Worm (Caenorhabditis elegans) whole organism, L4 larva: ENCODE results near the gene R166.3.

Experiments
- D1046.2 ChIP-seq: fragments of 200-800 bp; sonication (Bioruptor generic); IDR thresholded peaks from 2 replicates; pipeline ENCODE4 v1.3.6; 2022; ENCODE audit warnings: missing genetic modification characterization, missing compliant biosample characterization
- R02D3.7 ChIP-seq: fragments of 150-350 bp; sonication (generic microtip); optimal IDR thresholded peaks from 3 replicates; lab custom pipeline; 2014; ENCODE audit warnings: missing biosample characterization, missing genetic modification characterization
- Y105C5A.15 ChIP-seq: fragments of 200-800 bp; sonication (Bioruptor generic); IDR thresholded peaks from 2 replicates; pipeline ENCODE4 v1.3.6; 2022; ENCODE audit warnings: missing genetic modification characterization, missing compliant biosample characterization
- Y48G9A.11 ChIP-seq: fragments of 200-800 bp; sonication (Bioruptor generic); IDR thresholded peaks from 2 replicates; pipeline ENCODE4 v1.3.6; 2022; ENCODE audit warnings: missing genetic modification reagents, missing genetic modification characterization, missing compliant biosample characterization
- Y5F2A.4 ChIP-seq: fragments of 200-800 bp; sonication (Bioruptor generic); optimal IDR thresholded peaks from 2 replicates; lab custom pipeline; 2018; ENCODE audit warnings: mild to moderate bottlenecking, missing genetic modification characterization, missing compliant biosample characterization
- ZK546.5 ChIP-seq, 2 experiments: sonication (generic microtip); optimal IDR thresholded peaks; 2 replicates each; lab custom pipeline; 2017; ENCODE audit warnings: missing biosample characterization in 2 of 2, missing genetic modification characterization in 2 of 2
- aly-2 ChIP-seq: sonication (generic microtip); optimal IDR thresholded peaks from 2 replicates; lab custom pipeline; 2018; ENCODE audit warnings: missing biosample characterization, missing genetic modification characterization
- attf-4 ChIP-seq: sonication (generic microtip); optimal IDR thresholded peaks from 3 replicates; lab custom pipeline; 2017; ENCODE audit warnings: missing biosample characterization, missing genetic modification characterization
- ceh-32 ChIP-seq: sonication (generic microtip); optimal IDR thresholded peaks from 2 replicates; lab custom pipeline; 2016; ENCODE audit warnings: mild to moderate bottlenecking, missing genetic modification characterization, missing compliant biosample characterization; ENCODE audit not compliant: poor library complexity
- ceh-44 ChIP-seq: fragments of 200-800 bp; sonication (Bioruptor generic); IDR thresholded peaks from 2 replicates; pipeline ENCODE4 v1.3.6; 2022; ENCODE audit warnings: missing genetic modification reagents, missing genetic modification characterization, missing compliant biosample characterization
- ceh-82 ChIP-seq: sonication (generic microtip); optimal IDR thresholded peaks from 2 replicates; lab custom pipeline; 2017; ENCODE audit warnings: missing biosample characterization, missing genetic modification characterization
- cey-2 ChIP-seq: sonication (generic microtip); optimal IDR thresholded peaks from 3 replicates; lab custom pipeline; 2017; ENCODE audit warnings: missing genetic modification characterization, mild to moderate bottlenecking, missing compliant biosample characterization, antibody characterized with exemption, borderline replicate concordance; ENCODE audit not compliant: insufficient read depth
- ctbp-1 ChIP-seq: fragments of 200-800 bp; sonication (Bioruptor generic); IDR thresholded peaks from 2 replicates; pipeline ENCODE4 v1.3.6; 2022; ENCODE audit warnings: missing genetic modification reagents, missing genetic modification characterization, missing compliant biosample characterization
- daf-12 ChIP-seq: fragments of 150-350 bp; optimal IDR thresholded peaks from 2 replicates; lab custom pipeline; 2014; ENCODE audit warnings: missing biosample characterization, missing genetic modification reagents, missing genetic modification characterization
- daf-19 ChIP-seq: fragments of 200-800 bp; sonication (Bioruptor generic); conservative IDR thresholded peaks from 2 replicates; pipeline ENCODE4 v1.3.6; 2022; ENCODE audit warnings: missing genetic modification characterization, missing compliant biosample characterization
- dmd-6 ChIP-seq: fragments of 200-800 bp; sonication (Bioruptor generic); IDR thresholded peaks from 2 replicates; pipeline ENCODE4 v1.3.6; 2022; ENCODE audit warnings: missing genetic modification reagents, missing genetic modification characterization, missing compliant biosample characterization
- dmd-8 ChIP-seq: fragments of 200-800 bp; sonication (Bioruptor generic); IDR thresholded peaks from 2 replicates; pipeline ENCODE4 v1.3.6; 2022; ENCODE audit warnings: missing genetic modification characterization, missing compliant biosample characterization
- duxl-1 ChIP-seq: sonication (generic microtip); optimal IDR thresholded peaks from 2 replicates; lab custom pipeline; 2016; ENCODE audit warnings: mild to moderate bottlenecking, missing genetic modification characterization, moderate library complexity, missing compliant biosample characterization; ENCODE audit not compliant: poor library complexity
- egl-27 ChIP-seq: sonication (generic microtip); optimal IDR thresholded peaks from 3 replicates; lab custom pipeline; 2017; ENCODE audit warnings: missing biosample characterization, missing genetic modification reagents, missing genetic modification characterization
- fkh-10 ChIP-seq: fragments of 150-350 bp; optimal IDR thresholded peaks from 2 replicates; lab custom pipeline; 2014; ENCODE audit warnings: missing biosample characterization, missing genetic modification reagents, missing genetic modification characterization
- hif-1 ChIP-seq, 2 experiments: sonication (generic microtip); optimal IDR thresholded peaks; 2 replicates each; lab custom pipeline; 2016 to 2017; ENCODE audit warnings: missing compliant biosample characterization in 2 of 2, missing genetic modification characterization in 2 of 2, missing genetic modification reagents in 2 of 2, missing genotype in 2 of 2, mild to moderate bottlenecking in 1 of 2
- lim-7 ChIP-seq: fragments of 200-800 bp; sonication (Bioruptor generic); IDR thresholded peaks from 2 replicates; pipeline ENCODE4 v1.3.6; 2022; ENCODE audit warnings: missing genetic modification characterization, missing compliant biosample characterization
- lin-15B ChIP-seq: fragments of 150-350 bp; sonication (generic microtip); optimal IDR thresholded peaks from 3 replicates; lab custom pipeline; 2014; ENCODE audit warnings: missing biosample characterization, missing genetic modification characterization
- lin-29 ChIP-seq: fragments of 200-800 bp; sonication (Bioruptor generic); IDR thresholded peaks from 2 replicates; pipeline ENCODE4 v1.3.6; 2022; ENCODE audit warnings: missing genetic modification reagents, missing genetic modification characterization, missing compliant biosample characterization
- lin-38 ChIP-seq: fragments of 200-800 bp; sonication (Bioruptor generic); IDR thresholded peaks from 2 replicates; pipeline ENCODE4 v1.3.6; 2022; ENCODE audit warnings: missing genetic modification reagents, missing genetic modification characterization, missing compliant biosample characterization
- lsy-2 ChIP-seq, 2 experiments: fragments of 150-350 bp in 1 of 2; sonication (generic microtip) in 1 of 2; optimal IDR thresholded peaks; 2 replicates each; lab custom pipeline; 2014 to 2017; ENCODE audit warnings: missing biosample characterization in 2 of 2, missing genetic modification characterization in 2 of 2
- madf-9 ChIP-seq: fragments of 200-800 bp; sonication (Bioruptor generic); conservative IDR thresholded peaks from 2 replicates; pipeline ENCODE4 v1.3.6; 2022; ENCODE audit warnings: missing genetic modification reagents, missing genetic modification characterization, missing compliant biosample characterization
- mdl-1 ChIP-seq, 2 experiments: fragments of 150-350 bp in 1 of 2; sonication (generic microtip) in 1 of 2; optimal IDR thresholded peaks; 2 replicates each; lab custom pipeline; 2014 to 2017; ENCODE audit warnings: missing biosample characterization in 2 of 2, missing genetic modification characterization in 2 of 2
- mxl-2 ChIP-seq: fragments of 200-800 bp; sonication (Bioruptor generic); conservative IDR thresholded peaks from 2 replicates; pipeline ENCODE4 v1.3.6; 2022; ENCODE audit warnings: missing genetic modification reagents, missing genetic modification characterization, missing compliant biosample characterization
- mxl-3 ChIP-seq: fragments of 200-800 bp; sonication (Bioruptor generic); optimal IDR thresholded peaks from 2 replicates; lab custom pipeline; 2018; ENCODE audit warnings: mild to moderate bottlenecking, missing genetic modification characterization, missing compliant biosample characterization
- nhr-10 ChIP-seq: fragments of 150-350 bp; optimal IDR thresholded peaks from 2 replicates; lab custom pipeline; 2014; ENCODE audit warnings: missing biosample characterization, missing genetic modification characterization
- nhr-102 ChIP-seq: sonication (generic microtip); optimal IDR thresholded peaks from 2 replicates; lab custom pipeline; 2016; ENCODE audit warnings: mild to moderate bottlenecking, missing genetic modification characterization, moderate library complexity, missing compliant biosample characterization
- nhr-11 ChIP-seq: fragments of 150-350 bp; optimal IDR thresholded peaks from 2 replicates; lab custom pipeline; 2014; ENCODE audit warnings: missing biosample characterization, missing genetic modification characterization
- nhr-25 ChIP-seq: sonication (generic microtip); optimal IDR thresholded peaks from 2 replicates; lab custom pipeline; 2017; ENCODE audit warnings: missing genetic modification characterization, mild to moderate bottlenecking, missing compliant biosample characterization, antibody characterized with exemption, moderate library complexity, borderline replicate concordance; ENCODE audit not compliant: insufficient read depth
- nhr-28 ChIP-seq: fragments of 150-350 bp; optimal IDR thresholded peaks from 2 replicates; lab custom pipeline; 2014; ENCODE audit warnings: missing biosample characterization, missing genetic modification characterization
- nhr-48 ChIP-seq: sonication (generic microtip); optimal IDR thresholded peaks from 2 replicates; lab custom pipeline; 2016; ENCODE audit warnings: mild to moderate bottlenecking, missing genetic modification characterization, missing compliant biosample characterization
- nhr-6 ChIP-seq: fragments of 150-350 bp; optimal IDR thresholded peaks from 2 replicates; lab custom pipeline; 2014; ENCODE audit warnings: missing biosample characterization, missing genetic modification characterization
- nhr-76 ChIP-seq: fragments of 150-350 bp; optimal IDR thresholded peaks from 2 replicates; lab custom pipeline; 2014; ENCODE audit warnings: missing biosample characterization, missing genetic modification characterization
- nhr-77 ChIP-seq: fragments of 150-350 bp; optimal IDR thresholded peaks from 2 replicates; lab custom pipeline; 2014; ENCODE audit warnings: missing biosample characterization, missing genetic modification characterization
- pha-4 ChIP-seq, 2 experiments: fragments of 150-350 bp in 1 of 2; fragments of 200-800 bp in 1 of 2; sonication (Bioruptor generic) in 1 of 2; IDR thresholded peaks in 1 of 2; optimal IDR thresholded peaks in 1 of 2; 2 replicates each; pipeline versions ENCODE4 v1.3.6 to Lab custom; 2014 to 2022; ENCODE audit warnings: missing genetic modification characterization in 2 of 2, missing genetic modification reagents in 2 of 2, missing biosample characterization in 1 of 2, missing compliant biosample characterization in 1 of 2
- php-3 ChIP-seq: fragments of 200-800 bp; sonication (Bioruptor generic); IDR thresholded peaks from 2 replicates; pipeline ENCODE4 v1.3.6; 2022; ENCODE audit warnings: missing genetic modification reagents, missing genetic modification characterization, missing compliant biosample characterization
- sdz-12 ChIP-seq: fragments of 200-800 bp; sonication (Bioruptor generic); optimal IDR thresholded peaks from 2 replicates; lab custom pipeline; 2018; ENCODE audit warnings: mild to moderate bottlenecking, missing genetic modification characterization, missing compliant biosample characterization
- set-16 ChIP-seq: fragments of 200-800 bp; sonication (Bioruptor generic); IDR thresholded peaks from 2 replicates; pipeline ENCODE4 v1.3.6; 2022; ENCODE audit warnings: missing genetic modification reagents, missing genetic modification characterization, missing compliant biosample characterization
- skn-1 ChIP-seq: fragments of 150-350 bp; optimal IDR thresholded peaks from 2 replicates; lab custom pipeline; 2014; ENCODE audit warnings: missing biosample characterization, missing genetic modification characterization
- snpc-4 ChIP-seq: fragments of 150-350 bp; optimal IDR thresholded peaks from 2 replicates; lab custom pipeline; 2014; ENCODE audit warnings: missing biosample characterization, missing genetic modification characterization
- vab-7 ChIP-seq: fragments of 200-800 bp; sonication (Bioruptor generic); IDR thresholded peaks from 2 replicates; pipeline ENCODE4 v1.3.6; 2022; ENCODE audit warnings: missing genetic modification reagents, missing genetic modification characterization, missing compliant biosample characterization
- zip-11 ChIP-seq: fragments of 200-800 bp; sonication (Bioruptor generic); IDR thresholded peaks from 2 replicates; pipeline ENCODE4 v1.3.6; 2022; ENCODE audit warnings: missing genetic modification characterization, missing compliant biosample characterization
- zip-2 ChIP-seq: fragments of 150-350 bp; optimal IDR thresholded peaks from 2 replicates; lab custom pipeline; 2014; ENCODE audit warnings: missing biosample characterization, missing genetic modification characterization

Gene R166.3

ce11 chrII:10548778-10549671 is 9.9 kb upstream of the R166.3 start (continued):
- TF ChIP-seq sdz-12 (GFP tag; lab: Kevin White, UChicago): no peak
- peak; percentile 76 for TF ChIP-seq dmd-6 (GFP tag; lab: Robert Waterston, UW)
- peak; percentile 66 for TF ChIP-seq lin-38 (GFP tag; lab: Robert Waterston, UW)
- no peak for TF ChIP-seq zip-2 (tag; lab: Kevin White, UChicago)
- peak; percentile 85 for TF ChIP-seq mxl-3
- TF ChIP-seq cey-2 (tag; lab: Kevin White, UChicago): peak; percentile 69
- TF ChIP-seq lin-29 (GFP tag; lab: Robert Waterston, UW): no peak
- TF ChIP-seq D1046.2 (GFP tag; lab: Robert Waterston, UW): no peak
- peak; percentile 49 for TF ChIP-seq nhr-77
- TF ChIP-seq Y48G9A.11 (GFP tag; lab: Robert Waterston, UW): no peak
- TF ChIP-seq lim-7: peak; percentile 74
- no peak for TF ChIP-seq zip-11
- TF ChIP-seq skn-1 (tag; lab: Kevin White, UChicago): no peak
- TF ChIP-seq daf-19 (GFP tag; lab: Robert Waterston, UW): 0 out of 2 replicates have a peak, but pooled peaks have one; percentile 57
- TF ChIP-seq snpc-4 (tag; lab: Kevin White, UChicago): no peak
- peak; percentile 32 for TF ChIP-seq nhr-102 (tag; lab: Kevin White, UChicago)
- TF ChIP-seq daf-12 (tag; lab: Kevin White, UChicago): no peak
- no peak for TF ChIP-seq mxl-2
- peak; percentile 4 for TF ChIP-seq duxl-1 (tag; lab: Kevin White, UChicago)
- no peak for TF ChIP-seq ceh-82
- TF ChIP-seq set-16 (GFP tag; lab: Robert Waterston, UW): peak; percentile 96
- TF ChIP-seq hif-1 (tag; optimal IDR thresholded peaks at IDR 0.05; lab: Kevin White, UChicago): peak; percentile 36 to 92
- no peak for TF ChIP-seq attf-4 (tag; lab: Kevin White, UChicago)
- TF ChIP-seq ceh-32: no peak
- TF ChIP-seq madf-9 (GFP tag; lab: Robert Waterston, UW): peak; percentile 33; the same call in 1 of the 2 replicates
- peak; percentile 74 to 76 for TF ChIP-seq lsy-2 (tag; optimal IDR thresholded peaks at IDR 0.05; lab: Kevin White, UChicago)
- TF ChIP-seq ZK546.5 (tag; optimal IDR thresholded peaks at IDR 0.05; lab: Kevin White, UChicago): no peak
- no peak for TF ChIP-seq aly-2 (tag; lab: Kevin White, UChicago)
- 0 out of 2 replicates have a peak, but pooled peaks have one; percentile 29 for TF ChIP-seq ceh-44
- peak; percentile 88 for TF ChIP-seq fkh-10
- TF ChIP-seq pha-4 (GFP tag; IDR thresholded peaks at IDR 0.05; lab: Robert Waterston, UW): peak; percentile 77
- TF ChIP-seq pha-4 (tag; optimal IDR thresholded peaks at IDR 0.05; lab: Kevin White, UChicago): peak; percentile 79
- TF ChIP-seq R02D3.7 (tag; lab: Kevin White, UChicago): no peak
- TF ChIP-seq nhr-28 (tag; lab: Kevin White, UChicago): peak; percentile 51
- TF ChIP-seq nhr-76 (tag; lab: Kevin White, UChicago): no peak
- TF ChIP-seq Y105C5A.15 (GFP tag; lab: Robert Waterston, UW): no peak
- peak; percentile 86 for TF ChIP-seq ctbp-1
- peak; percentile 89 to 95 for TF ChIP-seq mdl-1 (tag; optimal IDR thresholded peaks at IDR 0.05; lab: Kevin White, UChicago)
- TF ChIP-seq nhr-11: peak; percentile 99
- peak; percentile 74 for TF ChIP-seq nhr-48
- no peak for TF ChIP-seq dmd-8 (GFP tag; lab: Robert Waterston, UW)
- 0 out of 2 replicates have a peak, but pooled peaks have one; percentile 20 for TF ChIP-seq vab-7 (GFP tag; lab: Robert Waterston, UW)
- no peak for TF ChIP-seq Y5F2A.4 (GFP tag; lab: Kevin White, UChicago)
- peak; percentile 57 for TF ChIP-seq nhr-6 (tag; lab: Kevin White, UChicago)
- TF ChIP-seq lin-15B: no peak
- no peak for TF ChIP-seq egl-27 (tag; lab: Kevin White, UChicago)
- TF ChIP-seq nhr-25 (tag; lab: Kevin White, UChicago): peak; percentile 51
- peak; percentile 43; the same call in 1 of the 2 replicates for TF ChIP-seq php-3 (GFP tag; lab: Robert Waterston, UW)
- TF ChIP-seq nhr-10 (tag; lab: Kevin White, UChicago): peak; percentile 56
